Worm (Caenorhabditis elegans) whole organism, L2 larva: ENCODE results near the gene sodh-2.

Experiments used
- C34F6.9 ChIP-seq: fragments of 150-350 bp; optimal IDR thresholded peaks from 2 replicates; lab custom pipeline; 2014; ENCODE audit warnings: missing biosample characterization, missing genetic modification characterization
- F13H6.1 ChIP-seq: sonication (generic microtip); optimal IDR thresholded peaks from 2 replicates; lab custom pipeline; 2016; ENCODE audit warnings: missing genetic modification characterization, missing compliant biosample characterization
- blmp-1 ChIP-seq: sonication (generic microtip); optimal IDR thresholded peaks from 2 replicates; lab custom pipeline; 2017; ENCODE audit warnings: missing genetic modification characterization, mild to moderate bottlenecking, missing compliant biosample characterization, antibody characterized with exemption, moderate library complexity; ENCODE audit not compliant: insufficient read depth
- ceh-16 ChIP-seq: fragments of 150-350 bp; optimal IDR thresholded peaks from 2 replicates; lab custom pipeline; 2014; ENCODE audit warnings: missing biosample characterization, missing genetic modification characterization
- ceh-82 ChIP-seq: fragments of 150-350 bp; optimal IDR thresholded peaks from 2 replicates; lab custom pipeline; 2014; ENCODE audit warnings: missing biosample characterization, missing genetic modification characterization
- crh-2 ChIP-seq: sonication (generic microtip); optimal IDR thresholded peaks from 2 replicates; lab custom pipeline; 2017; ENCODE audit warnings: missing biosample characterization, missing genetic modification characterization
- egl-27 ChIP-seq: sonication (generic microtip); optimal IDR thresholded peaks from 3 replicates; lab custom pipeline; 2017; ENCODE audit warnings: missing biosample characterization, missing genetic modification reagents, missing genetic modification characterization
- elt-1 ChIP-seq: fragments of 150-350 bp; optimal IDR thresholded peaks from 2 replicates; lab custom pipeline; 2014; ENCODE audit warnings: missing biosample characterization, missing genetic modification characterization
- fos-1 ChIP-seq: fragments of 150-350 bp; optimal IDR thresholded peaks from 2 replicates; lab custom pipeline; 2014; ENCODE audit warnings: missing biosample characterization, missing genetic modification characterization
- lin-11 ChIP-seq: fragments of 150-350 bp; sonication (generic microtip); optimal IDR thresholded peaks from 2 replicates; lab custom pipeline; 2014; ENCODE audit warnings: missing biosample characterization, missing genetic modification characterization, inconsistent platforms, mixed read lengths
- lin-13 ChIP-seq: fragments of 150-350 bp; optimal IDR thresholded peaks from 2 replicates; lab custom pipeline; 2014; ENCODE audit warnings: missing biosample characterization, missing genetic modification reagents, missing genetic modification characterization
- lin-39 ChIP-seq: fragments of 150-350 bp; optimal IDR thresholded peaks from 2 replicates; lab custom pipeline; 2014; ENCODE audit warnings: missing biosample characterization, missing genetic modification reagents, missing genetic modification characterization
- lsy-2 ChIP-seq, 2 experiments: fragments of 150-350 bp in 1 of 2; sonication (generic microtip) in 1 of 2; optimal IDR thresholded peaks; 2 replicates each; lab custom pipeline; 2014 to 2017; ENCODE audit warnings: missing biosample characterization in 2 of 2, missing genetic modification characterization in 2 of 2
- mab-5 ChIP-seq: fragments of 150-350 bp; optimal IDR thresholded peaks from 2 replicates; lab custom pipeline; 2014; ENCODE audit warnings: missing biosample characterization, missing genetic modification characterization
- nhr-10 ChIP-seq: sonication (generic microtip); optimal IDR thresholded peaks from 2 replicates; lab custom pipeline; 2017; ENCODE audit warnings: missing biosample characterization, missing genetic modification characterization
- nhr-12 ChIP-seq: fragments of 150-350 bp; optimal IDR thresholded peaks from 2 replicates; lab custom pipeline; 2014; ENCODE audit warnings: missing biosample characterization, missing genetic modification characterization
- nhr-129 ChIP-seq: fragments of 150-350 bp; optimal IDR thresholded peaks from 2 replicates; lab custom pipeline; 2014; ENCODE audit warnings: missing biosample characterization, missing genetic modification characterization
- nhr-21 ChIP-seq: fragments of 150-350 bp; optimal IDR thresholded peaks from 2 replicates; lab custom pipeline; 2014; ENCODE audit warnings: missing biosample characterization, missing genetic modification characterization
- nhr-237 ChIP-seq: fragments of 150-350 bp; optimal IDR thresholded peaks from 2 replicates; lab custom pipeline; 2014; ENCODE audit warnings: missing biosample characterization, missing genetic modification characterization
- nhr-6 ChIP-seq: fragments of 150-350 bp; optimal IDR thresholded peaks from 2 replicates; lab custom pipeline; 2014; ENCODE audit warnings: missing biosample characterization, missing genetic modification characterization
- nhr-77 ChIP-seq: fragments of 150-350 bp; optimal IDR thresholded peaks from 2 replicates; lab custom pipeline; 2014; ENCODE audit warnings: missing biosample characterization, missing genetic modification characterization
- peb-1 ChIP-seq: fragments of 150-350 bp; optimal IDR thresholded peaks from 2 replicates; lab custom pipeline; 2014; ENCODE audit warnings: missing biosample characterization, missing genetic modification characterization
- sem-4 ChIP-seq: fragments of 150-350 bp; optimal IDR thresholded peaks from 2 replicates; lab custom pipeline; 2014; ENCODE audit warnings: missing biosample characterization, missing genetic modification reagents, missing genetic modification characterization
- sma-3 ChIP-seq: sonication (generic microtip); optimal IDR thresholded peaks from 2 replicates; lab custom pipeline; 2016; ENCODE audit warnings: missing genetic modification reagents, missing genetic modification characterization, missing compliant biosample characterization
- sma-9 ChIP-seq, 2 experiments: fragments of 150-350 bp in 1 of 2; sonication (generic microtip) in 1 of 2; optimal IDR thresholded peaks; 2 replicates each; lab custom pipeline; 2014 to 2016; ENCODE audit warnings: missing genetic modification characterization in 2 of 2, mild to moderate bottlenecking in 1 of 2, missing biosample characterization in 1 of 2, missing compliant biosample characterization in 1 of 2, missing genetic modification reagents in 1 of 2, moderate library complexity in 1 of 2
- snpc-4 ChIP-seq: fragments of 150-350 bp; optimal IDR thresholded peaks from 2 replicates; lab custom pipeline; 2014; ENCODE audit warnings: missing biosample characterization, missing genetic modification characterization
- unc-39 ChIP-seq: fragments of 150-350 bp; optimal IDR thresholded peaks from 2 replicates; lab custom pipeline; 2014; ENCODE audit warnings: missing biosample characterization, missing genetic modification characterization
- unc-55 ChIP-seq: fragments of 150-350 bp; sonication (generic microtip); optimal IDR thresholded peaks from 3 replicates; lab custom pipeline; 2014; ENCODE audit warnings: missing biosample characterization, missing genetic modification reagents, missing genetic modification characterization
- unc-62 ChIP-seq: fragments of 150-350 bp; optimal IDR thresholded peaks from 2 replicates; lab custom pipeline; 2014; ENCODE audit warnings: missing biosample characterization, missing genetic modification reagents, missing genetic modification characterization
- zag-1 ChIP-seq: fragments of 150-350 bp; optimal IDR thresholded peaks from 2 replicates; lab custom pipeline; 2014; ENCODE audit warnings: missing biosample characterization, missing genetic modification characterization
- ztf-4 ChIP-seq: fragments of 150-350 bp; optimal IDR thresholded peaks from 2 replicates; lab custom pipeline; 2014; ENCODE audit warnings: missing biosample characterization, missing genetic modification characterization

The sodh-2 gene

DNA sequence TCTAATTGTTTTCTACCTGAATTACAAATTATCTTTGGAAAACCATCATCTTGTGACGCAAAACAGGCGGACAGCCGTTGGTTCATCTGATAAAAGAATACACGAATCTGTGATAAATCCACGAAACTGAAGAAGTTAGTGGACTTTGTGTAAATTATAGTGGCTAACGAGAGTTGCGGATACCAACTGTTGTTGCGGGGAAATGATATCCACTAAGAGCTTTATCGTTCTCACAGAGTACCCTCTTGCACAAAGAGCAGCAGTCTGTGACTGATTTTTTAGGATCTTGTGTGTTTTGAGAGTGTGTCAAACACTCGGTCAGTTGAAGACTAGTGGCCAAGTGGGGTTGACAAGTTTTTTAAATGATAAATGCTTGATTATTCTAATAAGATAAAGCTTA lies 28.6 kb upstream of the sodh-2 start:
- TF ChIP-seq lin-13 (no peak), ztf-4 (tag; lab: Kevin White, UChicago) (no peak), snpc-4 (tag; lab: Kevin White, UChicago) (no peak), blmp-1 (tag; lab: Kevin White, UChicago) (no peak), nhr-129 (tag; lab: Kevin White, UChicago) (peak; percentile 11), nhr-6 (tag; lab: Kevin White, UChicago) (no peak), nhr-21 (tag; lab: Kevin White, UChicago) (no peak), crh-2 (tag; lab: Kevin White, UChicago) (no peak)

DNA sequence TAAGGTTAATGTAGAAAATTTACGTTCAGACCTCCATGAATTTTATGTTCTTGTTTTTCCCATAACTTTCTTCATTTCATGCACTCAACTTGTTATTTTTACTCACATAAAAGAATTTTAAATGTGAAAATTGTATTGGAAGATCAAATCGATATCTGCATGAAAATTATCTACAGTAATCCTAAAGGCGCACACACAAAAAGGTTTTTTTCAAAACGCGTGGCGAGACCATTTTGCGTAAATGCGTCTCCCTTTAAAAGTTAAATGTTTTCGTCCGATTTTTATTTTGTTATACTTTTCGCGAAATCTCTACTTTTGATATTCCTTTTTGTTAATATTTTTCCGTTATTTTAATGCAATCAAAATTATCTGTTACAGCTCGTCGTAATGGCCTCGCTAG lies 26.1 kb upstream of the sodh-2 start, which contains the start of gene R31.2:
Gene R31.2, plus strand, starts transcription at position 388 of the 400 bp plus-strand sequence.
- TF ChIP-seq sem-4 (tag; lab: Kevin White, UChicago) = no peak
- TF ChIP-seq, all 48 proteins: peak for 0

DNA sequence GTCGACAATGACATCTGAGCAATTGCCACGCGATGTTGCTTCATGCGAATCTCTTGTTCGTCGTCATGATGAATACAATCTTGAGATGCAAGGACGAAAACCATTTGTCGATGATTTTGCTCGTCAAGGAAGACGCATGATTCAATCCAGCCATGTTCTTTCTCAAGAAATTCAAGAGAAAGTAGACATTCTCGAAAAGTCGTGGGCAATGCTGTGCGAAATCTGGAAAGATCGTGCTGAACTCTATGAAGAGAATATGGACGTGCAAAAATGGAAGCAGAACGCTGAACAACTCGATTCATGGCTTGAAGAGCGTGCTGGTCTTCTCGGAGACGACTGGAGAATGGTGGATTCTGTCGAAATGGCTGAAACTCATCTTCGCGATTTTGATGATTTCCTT lies 22.2 kb upstream of the sodh-2 start:
- no peak for TF ChIP-seq zag-1
- no peak for TF ChIP-seq lsy-2 (tag; optimal IDR thresholded peaks at IDR 0.05; lab: Kevin White, UChicago)
- TF ChIP-seq ceh-16 (tag; lab: Kevin White, UChicago) = no peak
- TF ChIP-seq nhr-237 (tag; lab: Kevin White, UChicago) = no peak
- no peak for TF ChIP-seq sma-3 (GFP tag; lab: Kevin White, UChicago)

DNA sequence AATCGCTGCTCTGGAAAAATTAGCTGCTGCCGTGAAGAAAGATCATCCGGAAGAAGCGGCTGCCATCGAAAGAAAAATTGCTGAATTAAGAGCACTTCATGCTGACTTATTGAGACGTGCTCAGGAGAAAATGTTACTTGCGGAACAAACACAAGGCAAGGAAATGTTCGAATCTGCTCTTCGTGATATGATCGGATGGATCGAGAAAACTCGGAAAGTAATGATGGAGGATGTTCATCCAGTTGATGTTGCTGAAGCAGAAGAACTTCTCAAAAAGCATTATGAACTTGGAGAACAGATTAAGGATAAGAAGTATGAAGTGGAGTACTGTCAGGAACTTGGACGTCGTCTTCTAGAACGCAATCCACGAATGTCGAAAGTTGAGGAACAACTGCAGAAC lies 14.9 kb upstream of the sodh-2 start:
- TF ChIP-seq crh-2 (tag; lab: Kevin White, UChicago) (no peak), mab-5 (tag; lab: Kevin White, UChicago) (no peak), lin-39 (tag; lab: Kevin White, UChicago) (no peak), elt-1 (tag; lab: Kevin White, UChicago) (no peak), ceh-82 (no peak), nhr-12 (tag; lab: Kevin White, UChicago) (no peak)

DNA sequence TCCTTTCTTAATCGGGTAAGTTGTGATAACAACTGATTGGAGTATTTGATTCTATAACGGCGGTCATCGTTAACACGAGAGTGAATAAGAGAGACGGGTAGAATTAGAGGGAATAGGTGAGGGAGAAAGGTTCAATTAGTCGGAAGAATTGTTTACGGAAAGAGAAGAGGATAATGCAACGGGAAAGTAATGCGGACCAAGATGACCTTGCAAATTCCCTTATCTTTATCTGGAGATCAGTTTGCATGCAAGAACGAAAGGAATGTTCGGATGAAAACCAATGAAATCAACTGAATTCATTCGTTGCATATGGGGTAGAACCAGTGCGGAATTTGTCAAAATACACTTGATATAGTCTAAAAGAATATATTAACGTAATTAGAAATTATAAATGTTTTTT lies 11.1 kb upstream of the sodh-2 start:
- TF ChIP-seq egl-27 (tag; lab: Kevin White, UChicago) (no peak), blmp-1 (tag; lab: Kevin White, UChicago) (no peak), sma-3 (GFP tag; lab: Kevin White, UChicago) (no peak), sma-9 (GFP tag; optimal IDR thresholded peaks at IDR 0.05; lab: Kevin White, UChicago) (no peak), sma-9 (tag; optimal IDR thresholded peaks at IDR 0.05; lab: Kevin White, UChicago) (no peak), snpc-4 (tag; lab: Kevin White, UChicago) (no peak), unc-62 (GFP tag; lab: Kevin White, UChicago) (no peak), nhr-21 (tag; lab: Kevin White, UChicago) (no peak), unc-55 (no peak), C34F6.9 (tag; lab: Kevin White, UChicago) (no peak), lin-39 (tag; lab: Kevin White, UChicago) (no peak), nhr-77 (tag; lab: Kevin White, UChicago) (no peak), lin-11 (no peak), ztf-4 (tag; lab: Kevin White, UChicago) (no peak), peb-1 (tag; lab: Kevin White, UChicago) (no peak)
- TF ChIP-seq, all 48 proteins: peak for 0

DNA sequence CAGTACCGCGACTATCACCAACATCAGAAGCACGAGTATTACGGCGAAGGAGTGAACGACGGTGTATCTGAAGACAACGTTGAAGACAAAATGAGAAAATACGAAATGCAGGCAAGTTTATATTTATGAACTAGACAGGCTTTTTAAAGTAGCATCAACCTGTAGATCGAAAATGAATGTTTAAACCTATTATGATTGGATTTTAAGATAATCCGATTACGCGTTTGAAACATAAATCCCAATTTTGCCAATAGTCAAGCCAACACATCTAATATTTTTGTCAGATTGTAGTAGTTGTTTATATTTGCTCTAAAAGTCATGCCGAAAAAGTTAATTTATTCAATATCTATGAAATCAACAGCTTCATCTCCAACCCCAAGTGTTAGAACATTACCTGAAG lies 10.2 kb upstream of the sodh-2 start:
- TF ChIP-seq unc-62 (GFP tag; lab: Kevin White, UChicago) = no peak

DNA sequence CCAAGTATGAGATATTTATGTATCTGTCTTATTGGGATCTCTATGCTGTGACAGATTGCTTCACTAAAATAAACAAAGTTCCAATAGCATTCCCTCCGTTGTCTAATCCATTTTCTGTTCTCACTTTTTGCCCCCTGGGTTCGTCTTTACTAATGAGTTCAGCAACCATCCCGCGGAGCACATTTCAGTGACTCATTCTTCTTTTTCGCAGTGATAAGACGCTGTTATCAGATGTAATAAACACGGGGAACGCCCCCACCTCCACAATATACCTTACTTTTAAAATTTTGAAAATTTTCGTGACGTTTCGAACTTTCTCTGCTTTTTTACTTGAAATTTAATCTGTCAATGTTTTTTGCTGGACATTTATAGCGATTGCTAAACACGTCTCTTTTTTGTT lies 9.1 kb upstream of the sodh-2 start:
- TF ChIP-seq elt-1 (tag; lab: Kevin White, UChicago) (no peak), sma-3 (GFP tag; lab: Kevin White, UChicago) (no peak), unc-39 (tag; lab: Kevin White, UChicago) (no peak), fos-1 (tag; lab: Kevin White, UChicago) (peak; percentile 78), F13H6.1 (no peak), snpc-4 (tag; lab: Kevin White, UChicago) (no peak), egl-27 (tag; lab: Kevin White, UChicago) (no peak), nhr-10 (tag; lab: Kevin White, UChicago) (no peak), sma-9 (GFP tag; optimal IDR thresholded peaks at IDR 0.05; lab: Kevin White, UChicago) (peak; percentile 61), sma-9 (tag; optimal IDR thresholded peaks at IDR 0.05; lab: Kevin White, UChicago) (no peak), ztf-4 (tag; lab: Kevin White, UChicago) (no peak)
